Worm (Caenorhabditis elegans): ENCODE measurements around the gene mrps-28.

ce11 chrV:19605415-19605814 lies 38.6 kb upstream of the mrps-28 start:
- TF ChIP-seq W03F9.2 (tag; optimal IDR thresholded peaks at IDR 0.05) (no peak), him-1 (tag; optimal IDR thresholded peaks at IDR 0.05) (no peak), dao-5 (tag; optimal IDR thresholded peaks at IDR 0.05) (no peak)

Measured in whole organism, L4/young adult.